Fruit fly (Drosophila melanogaster): ENCODE results near the gene chp.

chp gene

DNA sequence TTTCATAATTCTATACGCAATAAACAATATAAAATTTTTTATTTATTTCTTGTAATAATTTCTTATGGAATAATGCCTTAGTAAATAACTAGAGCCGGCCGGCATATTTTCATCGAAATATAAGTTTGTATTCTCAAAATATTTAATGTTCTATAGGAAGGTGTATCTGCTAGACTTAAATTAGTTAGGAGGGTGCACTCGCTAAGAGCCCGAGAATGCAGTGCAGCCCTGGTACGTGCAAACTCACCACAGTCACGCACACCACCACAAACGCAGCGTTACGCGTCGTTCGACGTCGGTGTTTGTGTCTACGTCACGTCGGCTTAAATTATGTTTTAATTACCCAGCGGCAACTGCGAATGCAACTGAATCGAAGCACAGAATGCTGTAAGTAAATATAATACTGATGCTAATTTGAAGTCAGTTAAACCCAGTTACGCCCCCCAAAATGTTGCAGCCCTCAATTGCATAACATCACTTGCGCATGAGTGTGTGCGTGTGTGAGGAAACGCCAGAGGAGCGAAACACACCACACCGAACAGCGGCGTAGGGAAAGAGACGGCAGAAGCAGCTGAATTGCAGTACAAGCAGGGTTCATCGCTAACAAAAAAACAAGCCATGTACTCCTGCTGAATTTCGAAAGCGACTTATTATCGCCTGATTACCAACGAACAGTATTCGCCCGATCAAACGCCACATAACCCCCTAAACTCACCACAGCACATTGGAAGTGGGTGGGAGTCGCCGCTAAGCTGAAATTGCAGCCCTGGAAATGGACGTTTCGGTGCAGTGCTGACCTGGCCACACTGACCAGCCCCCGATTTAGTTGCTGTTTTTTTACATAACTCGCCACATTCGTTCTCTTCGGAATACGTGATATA, 10.2 kb upstream of the chp start, which contains the start of gene CG12054 (continued):
- TF ChIP-seq Hsf (GFP tag; optimal IDR thresholded peaks at IDR 0.05) (no peak), CG4404 (GFP tag; IDR thresholded peaks at IDR 0.05) (no peak), gcm (GFP tag; optimal IDR thresholded peaks at IDR 0.05) (no peak), D (optimal IDR thresholded peaks at IDR 0.05) (no peak), D (GFP tag; optimal IDR thresholded peaks at IDR 0.05) (no peak), kni (GFP tag; optimal IDR thresholded peaks at IDR 0.05) (no peak), CG15073 (GFP tag; optimal IDR thresholded peaks at IDR 0.05) (no peak), sc (optimal IDR thresholded peaks at IDR 0.05) (no peak), sc (GFP tag; optimal IDR thresholded peaks at IDR 0.05) (no peak), CG30020 (tag; optimal IDR thresholded peaks at IDR 0.05) (no peak), pb (GFP tag; optimal IDR thresholded peaks at IDR 0.05) (no peak), CG4424 (GFP tag; optimal IDR thresholded peaks at IDR 0.05) (no peak), toy (GFP tag; IDR thresholded peaks at IDR 0.05) (no peak), CG15514 (GFP tag; optimal IDR thresholded peaks at IDR 0.05) (peak; percentile 59), CG34224 (GFP tag; IDR thresholded peaks at IDR 0.05; ENCODE audit: partially characterized antibody) (no peak), lab (GFP tag; optimal IDR thresholded peaks at IDR 0.05) (no peak), CG17385 (GFP tag; optimal IDR thresholded peaks at IDR 0.05) (no peak), dysf (GFP tag; IDR thresholded peaks at IDR 0.05) (no peak), en (GFP tag; optimal IDR thresholded peaks at IDR 0.05) (no peak), CG13775 (GFP tag; optimal IDR thresholded peaks at IDR 0.05) (no peak), Doc2 (GFP tag; IDR thresholded peaks at IDR 0.05) (no peak), z (GFP tag; IDR thresholded peaks at IDR 0.05) (no peak), lbe (GFP tag; optimal IDR thresholded peaks at IDR 0.05) (peak; percentile 20), Sry-β (GFP tag; optimal IDR thresholded peaks at IDR 0.05) (no peak), zf30C (GFP tag; optimal IDR thresholded peaks at IDR 0.05) (no peak), zen (tag; optimal IDR thresholded peaks at IDR 0.05) (peak; percentile 34), Nf-YB (GFP tag; optimal IDR thresholded peaks at IDR 0.05) (no peak), CG7987 (GFP tag; optimal IDR thresholded peaks at IDR 0.05) (no peak), crol (GFP tag; IDR thresholded peaks at IDR 0.05) (no peak), abd-A (tag; optimal IDR thresholded peaks at IDR 0.05) (peak; percentile 34), CG10147 (GFP tag; optimal IDR thresholded peaks at IDR 0.05) (no peak), eyg (GFP tag; optimal IDR thresholded peaks at IDR 0.05) (no peak), amos (GFP tag; IDR thresholded peaks at IDR 0.05; ENCODE audit: partially characterized antibody) (no peak), gcm2 (GFP tag; optimal IDR thresholded peaks at IDR 0.05) (no peak), CG14441 (GFP tag; IDR thresholded peaks at IDR 0.05) (no peak), Oaz (GFP tag; IDR thresholded peaks at IDR 0.05) (no peak), Atf-2 (GFP tag; optimal IDR thresholded peaks at IDR 0.05) (no peak), Kr (GFP tag; optimal IDR thresholded peaks at IDR 0.05) (no peak), nerfin-2 (GFP tag; IDR thresholded peaks at IDR 0.05; ENCODE audit: partially characterized antibody) (no peak), CG8924 (tag; optimal IDR thresholded peaks at IDR 0.05) (no peak), CG32532 (GFP tag; IDR thresholded peaks at IDR 0.05) (no peak), CG9932 (GFP tag; IDR thresholded peaks at IDR 0.05) (no peak), tio (GFP tag; optimal IDR thresholded peaks at IDR 0.05) (no peak), dmrt99B (tag; optimal IDR thresholded peaks at IDR 0.05) (no peak), CG8388 (GFP tag; optimal IDR thresholded peaks at IDR 0.05) (no peak), vfl (GFP tag; optimal IDR thresholded peaks at IDR 0.05) (no peak), gce (GFP tag; IDR thresholded peaks at IDR 0.05) (no peak), CG18476 (GFP tag; optimal IDR thresholded peaks at IDR 0.05) (no peak), Blimp-1 (GFP tag; optimal IDR thresholded peaks at IDR 0.05) (no peak), CG2875 (GFP tag; optimal IDR thresholded peaks at IDR 0.05) (no peak)

Data from whole organism, embryonic.